Worm (Caenorhabditis elegans): ENCODE results near the gene ZK1240.6.

Gene ZK1240.6

ce11 chrII:2346672-2347071, 24.0 kb upstream of the ZK1240.6 start, which contains the start of gene F43C11.4:
Gene F43C11.4 (plus strand): TSS chrII:2346972.
- TF ChIP-seq sptf-1 (tag; optimal IDR thresholded peaks at IDR 0.05) = no peak
- TF ChIP-seq mls-2 (tag; optimal IDR thresholded peaks at IDR 0.05) = no peak
- TF ChIP-seq M03D4.4 (tag; optimal IDR thresholded peaks at IDR 0.05) = no peak

- TF ChIP-seq drap-1 (GFP tag; optimal IDR thresholded peaks at IDR 0.05) = no peak
- peak; percentile 20 for TF ChIP-seq lsy-2 (tag; optimal IDR thresholded peaks at IDR 0.05)
- TF ChIP-seq lin-13 (tag; optimal IDR thresholded peaks at IDR 0.05) = peak; percentile 41
- peak; percentile 13 for TF ChIP-seq hlh-1 (tag; optimal IDR thresholded peaks at IDR 0.05)
- peak; percentile 8 for TF ChIP-seq mep-1 (tag; optimal IDR thresholded peaks at IDR 0.05)
- TF ChIP-seq ceh-43 (GFP tag; optimal IDR thresholded peaks at IDR 0.05) = no peak
- peak; percentile 26 for TF ChIP-seq ceh-39 (tag; optimal IDR thresholded peaks at IDR 0.05)
Observed at ce11 chrII:2342004-2342479, 19.3 kb upstream of the ZK1240.6 start, which contains the start of gene F43C11.6. Gene F43C11.6 (plus strand): TSS chrII:2342429.

- TF ChIP-seq cnd-1 (tag; optimal IDR thresholded peaks at IDR 0.05) = no peak
- no peak for TF ChIP-seq elt-3 (tag; optimal IDR thresholded peaks at IDR 0.05)
- no peak for TF ChIP-seq unc-39 (tag; optimal IDR thresholded peaks at IDR 0.05)
- no peak for TF ChIP-seq nhr-76 (tag; optimal IDR thresholded peaks at IDR 0.05)
- TF ChIP-seq sem-2 (GFP tag; optimal IDR thresholded peaks at IDR 0.05) = no peak
- TF ChIP-seq lin-32 (GFP tag; optimal IDR thresholded peaks at IDR 0.05) = no peak
- no peak for TF ChIP-seq zip-8 (tag; optimal IDR thresholded peaks at IDR 0.05)
Observed at ce11 chrII:2341515-2341914, 18.8 kb upstream of the ZK1240.6 start, which contains the start of gene enri-1. Gene enri-1 (minus strand): TSS chrII:2341615.

- TF ChIP-seq nhr-12 (tag; optimal IDR thresholded peaks at IDR 0.05) (no peak), hlh-1 (tag; optimal IDR thresholded peaks at IDR 0.05) (peak; percentile 37), ces-1 (GFP tag; optimal IDR thresholded peaks at IDR 0.05) (peak; percentile 26)
Observed at ce11 chrII:2340974-2341373, 18.3 kb upstream of the ZK1240.6 start.

ce11 chrII:2336177-2336576, 13.5 kb upstream of the ZK1240.6 start:
- TF ChIP-seq ham-2 (GFP tag; optimal IDR thresholded peaks at IDR 0.05) (peak; percentile 12), ceh-83 (GFP tag; optimal IDR thresholded peaks at IDR 0.05) (no peak)

- TF ChIP-seq zip-8 (tag; optimal IDR thresholded peaks at IDR 0.05) (peak; percentile 98), hlh-1 (tag; optimal IDR thresholded peaks at IDR 0.05) (no peak), pha-4 (tag; optimal IDR thresholded peaks at IDR 0.05) (no peak)
Observed at ce11 chrII:2335572-2335971, 12.9 kb upstream of the ZK1240.6 start, which contains the start of gene F43C11.7. Gene F43C11.7 (plus strand): TSS chrII:2335897.

ce11 chrII:2332220-2332619, 9.5 kb upstream of the ZK1240.6 start, which contains the start of gene F43C11.8:
Gene F43C11.8 (plus strand): TSS chrII:2332520.
- TF ChIP-seq lsy-2 (tag; optimal IDR thresholded peaks at IDR 0.05) (no peak), flh-1 (GFP tag; optimal IDR thresholded peaks at IDR 0.05) (no peak), bed-3 (GFP tag; optimal IDR thresholded peaks at IDR 0.05) (no peak), ztf-11 (tag; optimal IDR thresholded peaks at IDR 0.05) (no peak), ceh-43 (GFP tag; optimal IDR thresholded peaks at IDR 0.05) (no peak), blmp-1 (tag; optimal IDR thresholded peaks at IDR 0.05) (no peak), nhr-2 (tag; optimal IDR thresholded peaks at IDR 0.05) (no peak), nhr-28 (tag; optimal IDR thresholded peaks at IDR 0.05) (no peak), unc-120 (tag; optimal IDR thresholded peaks at IDR 0.05; ENCODE audit: poor library complexity, severe bottlenecking) (no peak), mep-1 (tag; optimal IDR thresholded peaks at IDR 0.05) (no peak), drap-1 (GFP tag; optimal IDR thresholded peaks at IDR 0.05) (no peak)
